Worm (Caenorhabditis elegans) whole organism, midembryonic: ENCODE measurements around the gene T08G3.13.

Experiments
- T22C8.4 ChIP-seq: fragments of 200-800 bp; sonication (Bioruptor generic); IDR thresholded peaks from 2 replicates; pipeline ENCODE4 v1.3.6; 2022; ENCODE audit warnings: missing genetic modification characterization, missing compliant biosample characterization
- flt-1 ChIP-seq: fragments of 200-800 bp; sonication (Bioruptor generic); IDR thresholded peaks from 2 replicates; pipeline ENCODE4 v1.3.6; 2022; ENCODE audit warnings: missing genetic modification characterization, missing compliant biosample characterization
- klf-2 ChIP-seq: fragments of 200-800 bp; sonication (Bioruptor generic); conservative IDR thresholded peaks from 2 replicates; pipeline ENCODE4 v1.3.6; 2022; ENCODE audit warnings: missing genetic modification reagents, missing genetic modification characterization, missing compliant biosample characterization

ce11 chrV:16488172-16488571 lies 40.3 kb downstream of the T08G3.13 start, which contains the start of gene sqst-4:
- TF ChIP-seq flt-1 (GFP tag; lab: Robert Waterston, UW) (no peak), klf-2 (GFP tag; lab: Robert Waterston, UW) (no peak), T22C8.4 (no peak)
